Worm (Caenorhabditis elegans) whole organism, L1 larva: Measurements from ENCODE around the gene atp-4.
A peak's percentile ranks its signal among the peaks of the same experiment; 100 is the strongest.

Experiments
- C04F5.9 ChIP-seq: sonication (generic microtip); optimal IDR thresholded peaks from 2 replicates; lab custom pipeline; 2016; ENCODE audit warnings: missing genetic modification characterization, missing compliant biosample characterization
- C34B4.2 ChIP-seq: sonication (generic microtip); optimal IDR thresholded peaks from 2 replicates; lab custom pipeline; 2017; ENCODE audit warnings: mild to moderate bottlenecking, missing genetic modification characterization, missing compliant biosample characterization
- F16B12.6 ChIP-seq: fragments of 150-350 bp; optimal IDR thresholded peaks from 2 replicates; lab custom pipeline; 2014; ENCODE audit warnings: missing biosample characterization, missing genetic modification characterization
- aly-2 ChIP-seq: fragments of 150-350 bp; optimal IDR thresholded peaks from 2 replicates; lab custom pipeline; 2014; ENCODE audit warnings: missing biosample characterization, missing genetic modification characterization
- blmp-1 ChIP-seq: fragments of 150-350 bp; optimal IDR thresholded peaks from 2 replicates; lab custom pipeline; 2014; ENCODE audit warnings: missing biosample characterization, missing genetic modification characterization
- ceh-8 ChIP-seq: fragments of 200-800 bp; sonication (Bioruptor generic); optimal IDR thresholded peaks from 2 replicates; lab custom pipeline; 2018; ENCODE audit warnings: mild to moderate bottlenecking, missing genetic modification characterization, moderate library complexity, missing compliant biosample characterization
- ceh-82 ChIP-seq, 3 experiments: fragments of 150-350 bp in 1 of 3; sonication (generic microtip) in 2 of 3; optimal IDR thresholded peaks; 2 replicates each; lab custom pipeline; 2014 to 2017; ENCODE audit warnings: missing biosample characterization in 3 of 3, missing genetic modification characterization in 3 of 3
- ces-1 ChIP-seq: fragments of 150-350 bp; optimal IDR thresholded peaks from 2 replicates; lab custom pipeline; 2014; ENCODE audit warnings: missing biosample characterization, missing genetic modification reagents, missing genetic modification characterization
- efl-1 ChIP-seq, 4 experiments: fragments of 150-350 bp; optimal IDR thresholded peaks in 3 of 4; peaks in 1 of 4; 1 replicate in 1 of 4; 2 replicates in 3 of 4; lab custom pipeline; 2014; ENCODE audit warnings: missing biosample characterization in 2 of 4, missing genetic modification characterization in 2 of 4, missing genetic modification reagents in 2 of 4
- egl-13 ChIP-seq: sonication (generic microtip); optimal IDR thresholded peaks from 2 replicates; lab custom pipeline; 2016; ENCODE audit warnings: missing genotype, missing genetic modification reagents, missing genetic modification characterization, missing compliant biosample characterization
- elt-2 ChIP-seq: sonication (generic microtip); optimal IDR thresholded peaks from 2 replicates; lab custom pipeline; 2016; ENCODE audit warnings: missing genetic modification characterization, mild to moderate bottlenecking, inconsistent platforms, missing compliant biosample characterization, missing genetic modification reagents
- elt-3 ChIP-seq, 6 experiments: fragments of 150-350 bp in 1 of 6; sonication (generic microtip); optimal IDR thresholded peaks; 2 replicates each; lab custom pipeline; 2017 to 2018; ENCODE audit warnings: missing biosample characterization in 6 of 6, missing genetic modification characterization in 6 of 6, inconsistent platforms in 1 of 6
- fkh-10 ChIP-seq: sonication (generic microtip); optimal IDR thresholded peaks from 2 replicates; lab custom pipeline; 2017; ENCODE audit warnings: missing biosample characterization, missing genetic modification reagents, missing genetic modification characterization
- hlh-17 ChIP-seq: fragments of 200-800 bp; sonication (Bioruptor generic); optimal IDR thresholded peaks from 2 replicates; lab custom pipeline; 2018; ENCODE audit warnings: missing genetic modification characterization, mild to moderate bottlenecking, missing compliant biosample characterization, moderate library complexity, borderline replicate concordance
- hlh-4 ChIP-seq: sonication (generic microtip); optimal IDR thresholded peaks from 2 replicates; lab custom pipeline; 2016; ENCODE audit warnings: mild to moderate bottlenecking, missing genetic modification characterization, missing compliant biosample characterization
- irx-1 ChIP-seq: sonication (generic microtip); optimal IDR thresholded peaks from 2 replicates; lab custom pipeline; 2016; ENCODE audit warnings: missing genetic modification characterization, missing compliant biosample characterization
- lin-13 ChIP-seq: fragments of 150-350 bp; optimal IDR thresholded peaks from 2 replicates; lab custom pipeline; 2014; ENCODE audit warnings: missing biosample characterization, missing genetic modification reagents, missing genetic modification characterization
- lin-14 ChIP-seq: fragments of 200-800 bp; sonication (Bioruptor generic); optimal IDR thresholded peaks from 2 replicates; lab custom pipeline; 2018; ENCODE audit warnings: mild to moderate bottlenecking, missing genetic modification characterization, moderate library complexity, missing compliant biosample characterization
- lin-15B ChIP-seq: fragments of 150-350 bp; sonication (generic microtip); optimal IDR thresholded peaks from 3 replicates; lab custom pipeline; 2014; ENCODE audit warnings: missing biosample characterization, missing genetic modification characterization
- lin-35 ChIP-seq, 2 experiments: fragments of 150-350 bp; optimal IDR thresholded peaks; 2 replicates each; lab custom pipeline; 2014; ENCODE audit warnings: missing biosample characterization in 2 of 2, missing genetic modification characterization in 2 of 2, missing genetic modification reagents in 2 of 2
- lin-39 ChIP-seq: fragments of 150-350 bp; optimal IDR thresholded peaks from 2 replicates; lab custom pipeline; 2014; ENCODE audit warnings: missing biosample characterization, missing genetic modification reagents, missing genetic modification characterization
- lsy-2 ChIP-seq, 2 experiments: fragments of 150-350 bp; optimal IDR thresholded peaks; 2 replicates each; lab custom pipeline; 2014; ENCODE audit warnings: missing biosample characterization in 2 of 2, missing genetic modification characterization in 2 of 2
- mef-2 ChIP-seq: fragments of 150-350 bp; optimal IDR thresholded peaks from 2 replicates; lab custom pipeline; 2014; ENCODE audit warnings: missing biosample characterization, missing genetic modification characterization
- nhr-12 ChIP-seq: sonication (generic microtip); optimal IDR thresholded peaks from 2 replicates; lab custom pipeline; 2017; ENCODE audit warnings: missing biosample characterization, missing genetic modification characterization
- nhr-19 ChIP-seq: fragments of 200-800 bp; sonication (Bioruptor generic); conservative IDR thresholded peaks from 2 replicates; pipeline ENCODE4 v1.3.6; 2022; ENCODE audit warnings: missing genetic modification characterization, missing compliant biosample characterization
- nhr-20 ChIP-seq: sonication (generic microtip); optimal IDR thresholded peaks from 2 replicates; lab custom pipeline; 2016; ENCODE audit warnings: mild to moderate bottlenecking, missing genetic modification characterization, missing compliant biosample characterization
- nhr-237 ChIP-seq: fragments of 150-350 bp; optimal IDR thresholded peaks from 2 replicates; lab custom pipeline; 2014; ENCODE audit warnings: missing biosample characterization, missing genetic modification characterization
- nhr-47 ChIP-seq: sonication (generic microtip); optimal IDR thresholded peaks from 2 replicates; lab custom pipeline; 2016; ENCODE audit warnings: mild to moderate bottlenecking, missing genetic modification characterization, moderate library complexity, missing compliant biosample characterization
- nhr-71 ChIP-seq: sonication (generic microtip); optimal IDR thresholded peaks from 2 replicates; lab custom pipeline; 2016; ENCODE audit warnings: mild to moderate bottlenecking, missing genetic modification characterization, moderate library complexity, missing compliant biosample characterization
- nhr-90 ChIP-seq: sonication (generic microtip); optimal IDR thresholded peaks from 2 replicates; lab custom pipeline; 2016; ENCODE audit warnings: mild to moderate bottlenecking, missing genetic modification characterization, missing compliant biosample characterization; ENCODE audit not compliant: poor library complexity
- pag-3 ChIP-seq: sonication (generic microtip); optimal IDR thresholded peaks from 2 replicates; lab custom pipeline; 2017; ENCODE audit warnings: missing genetic modification characterization, mild to moderate bottlenecking, missing compliant biosample characterization, antibody characterized with exemption, borderline replicate concordance; ENCODE audit not compliant: insufficient read depth
- pax-3 ChIP-seq: fragments of 200-800 bp; sonication (Bioruptor generic); optimal IDR thresholded peaks from 2 replicates; lab custom pipeline; 2018; ENCODE audit warnings: mild to moderate bottlenecking, missing genetic modification characterization, moderate library complexity, missing compliant biosample characterization
- pqm-1 ChIP-seq: sonication (generic microtip); optimal IDR thresholded peaks from 3 replicates; lab custom pipeline; 2017; ENCODE audit warnings: missing biosample characterization, missing genetic modification characterization
- rnt-1 ChIP-seq: sonication (generic microtip); optimal IDR thresholded peaks from 2 replicates; lab custom pipeline; 2016; ENCODE audit warnings: mild to moderate bottlenecking, missing genetic modification characterization, moderate library complexity, missing compliant biosample characterization
- skn-1 ChIP-seq: fragments of 150-350 bp; optimal IDR thresholded peaks from 2 replicates; lab custom pipeline; 2014; ENCODE audit warnings: missing biosample characterization, missing genetic modification characterization
- snu-23 ChIP-seq: sonication (generic microtip); optimal IDR thresholded peaks from 2 replicates; lab custom pipeline; 2016; ENCODE audit warnings: missing genetic modification characterization, missing compliant biosample characterization
- sox-4 ChIP-seq: sonication (generic microtip); optimal IDR thresholded peaks from 2 replicates; lab custom pipeline; 2016; ENCODE audit warnings: missing genetic modification characterization, missing compliant biosample characterization
- sptf-1 ChIP-seq: fragments of 150-350 bp; optimal IDR thresholded peaks from 2 replicates; lab custom pipeline; 2014; ENCODE audit warnings: missing biosample characterization, missing genetic modification characterization
- swsn-7 ChIP-seq: sonication (generic microtip); optimal IDR thresholded peaks from 2 replicates; lab custom pipeline; 2016; ENCODE audit warnings: missing genetic modification characterization, missing compliant biosample characterization
- tbx-2 ChIP-seq: sonication (generic microtip); optimal IDR thresholded peaks from 2 replicates; lab custom pipeline; 2016; ENCODE audit warnings: missing genetic modification characterization, missing compliant biosample characterization
- unc-130 ChIP-seq: fragments of 150-350 bp; optimal IDR thresholded peaks from 2 replicates; lab custom pipeline; 2017; ENCODE audit warnings: missing biosample characterization, missing genetic modification characterization, inconsistent platforms
- unc-30 ChIP-seq: sonication (generic microtip); optimal IDR thresholded peaks from 2 replicates; lab custom pipeline; 2017; ENCODE audit warnings: missing biosample characterization, missing genetic modification characterization
- unc-62 ChIP-seq: fragments of 150-350 bp; optimal IDR thresholded peaks from 2 replicates; lab custom pipeline; 2014; ENCODE audit warnings: missing biosample characterization, missing genetic modification reagents, missing genetic modification characterization
- unc-86 ChIP-seq: sonication (generic microtip); optimal IDR thresholded peaks from 2 replicates; lab custom pipeline; 2016; ENCODE audit warnings: missing genetic modification characterization, missing compliant biosample characterization
- xbp-1 ChIP-seq: sonication (generic microtip); optimal IDR thresholded peaks from 2 replicates; lab custom pipeline; 2016; ENCODE audit warnings: missing genetic modification characterization, missing compliant biosample characterization
- zag-1 ChIP-seq: fragments of 150-350 bp; optimal IDR thresholded peaks from 2 replicates; lab custom pipeline; 2014; ENCODE audit warnings: missing biosample characterization, missing genetic modification characterization
- ztf-4 ChIP-seq: fragments of 150-350 bp; optimal IDR thresholded peaks from 2 replicates; lab custom pipeline; 2014; ENCODE audit warnings: missing biosample characterization, missing genetic modification characterization

Gene atp-4

ce11 chrV:6430526-6431371, 3.8 kb upstream of the atp-4 start:
- no peak for TF ChIP-seq mef-2 (tag; lab: Kevin White, UChicago)
- peak; percentile 27 for TF ChIP-seq nhr-71 (tag; lab: Kevin White, UChicago)
- TF ChIP-seq rnt-1 (tag; lab: Kevin White, UChicago): peak; percentile 15
- no peak for TF ChIP-seq ces-1 (GFP tag; lab: Kevin White, UChicago)
- TF ChIP-seq xbp-1 (tag; lab: Kevin White, UChicago): no peak
- TF ChIP-seq efl-1 (optimal IDR thresholded peaks at IDR 0.05; lab: Kevin White, UChicago): no peak
- peak in 1 of 2 experiments; percentile 16 for TF ChIP-seq efl-1 (GFP tag; optimal IDR thresholded peaks at IDR 0.05 in 1 of 2; lab: Kevin White, UChicago)
- peak; percentile 22 for TF ChIP-seq lin-14 (GFP tag; lab: Kevin White, UChicago)
- TF ChIP-seq blmp-1 (tag; lab: Kevin White, UChicago): peak; percentile 92
- no peak for TF ChIP-seq lin-15B (tag; lab: Kevin White, UChicago)
- TF ChIP-seq nhr-20 (tag; lab: Kevin White, UChicago): peak; percentile 41
- no peak for TF ChIP-seq sptf-1 (tag; lab: Kevin White, UChicago)
- no peak for TF ChIP-seq irx-1 (tag; lab: Kevin White, UChicago)
- TF ChIP-seq unc-86: no peak
- TF ChIP-seq hlh-17 (GFP tag; lab: Kevin White, UChicago): no peak
- peak; percentile 33 for TF ChIP-seq nhr-90
- TF ChIP-seq snu-23 (GFP tag; lab: Kevin White, UChicago): peak; percentile 3
- TF ChIP-seq lin-35 (GFP tag; optimal IDR thresholded peaks at IDR 0.05; lab: Kevin White, UChicago): peak in 1 of 2 experiments; percentile 16
- TF ChIP-seq pax-3 (tag; lab: Kevin White, UChicago): no peak
- peak in 2 of 6 experiments; percentile 3 to 24 for TF ChIP-seq elt-3 (tag; optimal IDR thresholded peaks at IDR 0.05; lab: Kevin White, UChicago)
- no peak for TF ChIP-seq nhr-12 (tag; lab: Kevin White, UChicago)
- peak in 1 of 2 experiments; percentile 10 for TF ChIP-seq lsy-2 (tag; optimal IDR thresholded peaks at IDR 0.05; lab: Kevin White, UChicago)
- TF ChIP-seq nhr-237 (tag; lab: Kevin White, UChicago): no peak
- TF ChIP-seq tbx-2 (tag; lab: Kevin White, UChicago): no peak
- no peak for TF ChIP-seq pqm-1

DNA sequence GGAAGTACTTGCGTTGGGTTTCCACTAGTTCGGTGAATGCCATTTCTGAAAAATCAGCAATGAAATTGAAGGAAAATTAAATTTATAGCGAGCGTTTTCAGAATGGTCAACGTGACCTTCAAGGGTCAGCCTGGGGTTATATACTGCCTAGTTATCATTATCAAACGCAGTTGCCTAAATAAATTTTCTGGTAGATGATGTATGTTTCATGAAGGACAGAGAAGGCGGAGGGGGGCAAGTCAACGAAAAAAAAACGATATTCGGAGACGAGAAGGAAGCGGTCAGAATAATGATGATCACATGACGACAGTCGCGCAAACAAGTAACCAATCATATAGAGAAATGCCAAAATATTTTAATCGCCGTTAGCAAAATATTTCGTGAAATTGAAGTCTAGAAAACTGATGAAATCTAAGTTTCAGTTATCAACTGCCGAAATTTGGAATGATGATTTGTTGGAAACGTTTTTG, 3.0 kb upstream of the atp-4 start, which contains the start of gene alh-4:
Gene alh-4, minus strand, starts transcription at position 51 of the 470 bp plus-strand sequence.
- TF ChIP-seq fkh-10 (GFP tag; lab: Kevin White, UChicago): no peak
- no peak for TF ChIP-seq F16B12.6 (tag; lab: Kevin White, UChicago)
- TF ChIP-seq unc-130 (tag; lab: Kevin White, UChicago): peak; percentile 52
- TF ChIP-seq sox-4: no peak
- no peak for TF ChIP-seq egl-13
- TF ChIP-seq hlh-17 (GFP tag; lab: Kevin White, UChicago): no peak
- no peak for TF ChIP-seq nhr-47 (tag; lab: Kevin White, UChicago)
- TF ChIP-seq nhr-20 (tag; lab: Kevin White, UChicago): peak; percentile 67
- TF ChIP-seq rnt-1 (tag; lab: Kevin White, UChicago): no peak
- TF ChIP-seq nhr-19 (GFP tag; lab: Robert Waterston, UW): no peak
- no peak for TF ChIP-seq lin-39 (tag; lab: Kevin White, UChicago)
- TF ChIP-seq unc-30 (tag; lab: Kevin White, UChicago): no peak
- no peak for TF ChIP-seq ceh-8 (GFP tag; lab: Kevin White, UChicago)
- no peak for TF ChIP-seq zag-1 (tag; lab: Kevin White, UChicago)
- TF ChIP-seq lin-13 (GFP tag; lab: Kevin White, UChicago): no peak
- no peak for TF ChIP-seq ztf-4 (tag; lab: Kevin White, UChicago)
- TF ChIP-seq unc-86: no peak
- TF ChIP-seq xbp-1 (tag; lab: Kevin White, UChicago): no peak
- TF ChIP-seq hlh-4 (tag; lab: Kevin White, UChicago): no peak
- TF ChIP-seq skn-1 (tag; lab: Kevin White, UChicago): no peak
- TF ChIP-seq blmp-1 (tag; lab: Kevin White, UChicago): peak; percentile 79
- TF ChIP-seq ceh-82 (tag; optimal IDR thresholded peaks at IDR 0.05; lab: Kevin White, UChicago): no peak
- no peak for TF ChIP-seq swsn-7 (tag; lab: Kevin White, UChicago)
- no peak for TF ChIP-seq unc-62
- no peak for TF ChIP-seq mef-2 (tag; lab: Kevin White, UChicago)
- TF ChIP-seq nhr-90: peak; percentile 58
- no peak for TF ChIP-seq elt-2 (tag; lab: Kevin White, UChicago)
- TF ChIP-seq pqm-1: no peak
- no peak for TF ChIP-seq pag-3
- TF ChIP-seq C34B4.2: no peak
- TF ChIP-seq C04F5.9 (tag; lab: Kevin White, UChicago): no peak
- TF ChIP-seq aly-2: no peak
